Worm (Caenorhabditis elegans): Measurements from ENCODE around the gene snt-6.

DNA sequence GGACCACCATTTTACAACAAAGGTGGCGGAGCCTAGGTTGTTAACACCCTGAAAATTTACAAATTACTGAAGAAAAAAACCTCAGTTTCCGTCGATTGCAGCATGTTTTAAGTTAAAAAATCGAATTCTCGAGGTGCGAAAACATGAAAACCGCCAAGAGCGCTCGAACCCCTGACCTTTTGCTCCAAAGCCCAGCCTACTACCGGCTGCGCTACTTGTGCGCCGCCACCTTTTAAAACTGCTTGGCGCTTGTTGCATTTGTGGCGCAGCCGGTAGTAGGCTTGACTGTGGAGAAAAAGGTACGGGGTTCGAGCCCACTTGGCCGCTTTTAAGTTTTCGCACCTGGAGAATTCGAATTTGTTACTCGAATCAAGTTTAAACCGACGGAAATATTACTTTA, at the start of gene snt-6:
- TF ChIP-seq sox-4 (tag; optimal IDR thresholded peaks at IDR 0.05) (no peak), fkh-10 (GFP tag; optimal IDR thresholded peaks at IDR 0.05) (no peak), ceh-18 (tag; optimal IDR thresholded peaks at IDR 0.05) (no peak), fax-1 (tag; optimal IDR thresholded peaks at IDR 0.05) (no peak), odd-2 (tag; optimal IDR thresholded peaks at IDR 0.05) (no peak)

Data from whole organism, late embryonic.